Fruit fly (Drosophila melanogaster) whole organism, embryonic: ENCODE data around the gene CG4914.
A peak's percentile ranks its signal among the peaks of the same experiment; 100 is the strongest.

ENCODE experiments used
- ATbp ChIP-seq: fragments of 200-800 bp; sonication (Bioruptor generic); optimal IDR thresholded peaks from 2 replicates; lab custom pipeline; 2017; ENCODE audit warnings: missing biosample characterization, mild to moderate bottlenecking, missing genetic modification characterization, missing genetic modification reagents
- Adf1 ChIP-seq: fragments of 200-800 bp; sonication (Bioruptor generic); IDR thresholded peaks from 2 replicates; pipeline ENCODE4 v1.3.6; 2022; ENCODE audit warnings: missing biosample characterization, missing genetic modification characterization
- B-H2 ChIP-seq: fragments of 200-800 bp; sonication (Bioruptor generic); optimal IDR thresholded peaks from 2 replicates; lab custom pipeline; 2018; ENCODE audit warnings: missing biosample characterization, mild to moderate bottlenecking, missing genetic modification characterization
- CG11695 ChIP-seq: fragments of 200-800 bp; sonication (Bioruptor generic); IDR thresholded peaks from 3 replicates; pipeline ENCODE4 v1.3.6; 2022; ENCODE audit warnings: missing biosample characterization, missing genetic modification characterization
- CG13296 ChIP-seq: fragments of 200-800 bp; sonication (Bioruptor generic); optimal IDR thresholded peaks from 3 replicates; lab custom pipeline; 2018; ENCODE audit warnings: missing biosample characterization, mild to moderate bottlenecking, missing genetic modification characterization
- CG13624 ChIP-seq: fragments of 200-800 bp; sonication (Bioruptor generic); optimal IDR thresholded peaks from 2 replicates; lab custom pipeline; 2016; ENCODE audit warnings: missing biosample characterization, missing genetic modification characterization
- CG13894 ChIP-seq: fragments of 200-800 bp; sonication (Bioruptor generic); optimal IDR thresholded peaks from 3 replicates; lab custom pipeline; 2018; ENCODE audit warnings: missing biosample characterization, mild to moderate bottlenecking, missing genetic modification characterization, moderate library complexity
- CG16779 ChIP-seq: fragments of 200-800 bp; sonication (Bioruptor generic); IDR thresholded peaks from 2 replicates; pipeline ENCODE4 v1.3.6; 2022; ENCODE audit warnings: missing biosample characterization, missing genetic modification characterization
- CG1792 ChIP-seq: fragments of 200-800 bp; sonication (Bioruptor generic); optimal IDR thresholded peaks from 2 replicates; lab custom pipeline; 2016; ENCODE audit warnings: missing biosample characterization, missing genetic modification characterization
- CG18262 ChIP-seq: fragments of 200-800 bp; optimal IDR thresholded peaks from 3 replicates; lab custom pipeline; 2019; ENCODE audit warnings: missing biosample characterization, mild to moderate bottlenecking, missing genetic modification characterization, moderate library complexity
- CG2199 ChIP-seq: fragments of 200-800 bp; sonication (Bioruptor generic); IDR thresholded peaks from 3 replicates; pipeline ENCODE4 v1.3.6; 2022; ENCODE audit warnings: missing biosample characterization, missing genetic modification characterization
- CG3163 ChIP-seq: fragments of 200-800 bp; sonication (Bioruptor generic); optimal IDR thresholded peaks from 3 replicates; lab custom pipeline; 2016; ENCODE audit warnings: missing biosample characterization, missing genetic modification characterization
- CG3407 ChIP-seq: fragments of 200-800 bp; sonication (Bioruptor generic); optimal IDR thresholded peaks from 2 replicates; lab custom pipeline; 2018; ENCODE audit warnings: missing biosample characterization, mild to moderate bottlenecking, missing genetic modification characterization
- CG34224 ChIP-seq: fragments of 200-800 bp; sonication (Bioruptor generic); IDR thresholded peaks from 3 replicates; pipeline ENCODE4 v1.3.6; 2022; ENCODE audit warnings: missing biosample characterization, missing genetic modification characterization; ENCODE audit not compliant: partially characterized antibody
- CG43689 ChIP-seq: fragments of 200-800 bp; sonication (Bioruptor generic); IDR thresholded peaks from 2 replicates; pipeline ENCODE4 v1.3.6; 2022; ENCODE audit warnings: missing biosample characterization, missing genetic modification characterization
- CG5245 ChIP-seq: fragments of 200-800 bp; sonication (Bioruptor generic); optimal IDR thresholded peaks from 3 replicates; lab custom pipeline; 2016; ENCODE audit warnings: missing biosample characterization, missing genetic modification characterization
- CG6791 ChIP-seq: fragments of 200-800 bp; sonication (Bioruptor generic); IDR thresholded peaks from 3 replicates; pipeline ENCODE4 v1.3.6; 2022; ENCODE audit warnings: missing biosample characterization, missing genetic modification characterization; ENCODE audit not compliant: partially characterized antibody
- CG6813 ChIP-seq: fragments of 200-800 bp; sonication (Bioruptor generic); optimal IDR thresholded peaks from 2 replicates; lab custom pipeline; 2017; ENCODE audit warnings: missing biosample characterization, missing genetic modification characterization, mild to moderate bottlenecking, moderate library complexity, missing genetic modification reagents
- CG9437 ChIP-seq: fragments of 200-800 bp; sonication (Bioruptor generic); optimal IDR thresholded peaks from 2 replicates; lab custom pipeline; 2018; ENCODE audit warnings: missing biosample characterization, mild to moderate bottlenecking, missing genetic modification characterization
- Fer3 ChIP-seq: fragments of 200-800 bp; sonication (Bioruptor generic); optimal IDR thresholded peaks from 2 replicates; lab custom pipeline; 2018; ENCODE audit warnings: missing biosample characterization, mild to moderate bottlenecking, missing genetic modification characterization, moderate library complexity
- HLHmδ ChIP-seq: fragments of 200-800 bp; sonication (Bioruptor generic); optimal IDR thresholded peaks from 2 replicates; lab custom pipeline; 2018; ENCODE audit warnings: missing biosample characterization, mild to moderate bottlenecking, missing genetic modification characterization, moderate library complexity
- Hey ChIP-seq: fragments of 200-800 bp; sonication (Bioruptor generic); optimal IDR thresholded peaks from 3 replicates; lab custom pipeline; 2018; ENCODE audit warnings: missing biosample characterization, mild to moderate bottlenecking, missing genetic modification characterization
- Hr78 ChIP-seq, 2 experiments: fragments of 200-800 bp in 1 of 2; fragments of >200 bp in 1 of 2; sonication (Bioruptor generic) in 1 of 2; optimal IDR thresholded peaks; 2 replicates each; lab custom pipeline; 2017 to 2019; ENCODE audit warnings: missing biosample characterization in 2 of 2, missing genetic modification characterization in 2 of 2, mild to moderate bottlenecking in 1 of 2, moderate library complexity in 1 of 2
- Jarid2 ChIP-seq: fragments of 200-800 bp; sonication (Bioruptor generic); optimal IDR thresholded peaks from 3 replicates; lab custom pipeline; 2017; ENCODE audit warnings: mild to moderate bottlenecking, missing biosample characterization, missing genetic modification reagents, missing genetic modification characterization
- MTF-1 ChIP-seq: fragments of 200-800 bp; sonication (Bioruptor generic); optimal IDR thresholded peaks from 2 replicates; lab custom pipeline; 2018; ENCODE audit warnings: missing biosample characterization, mild to moderate bottlenecking, missing genetic modification characterization, borderline replicate concordance
- NFAT ChIP-seq: fragments of 200-800 bp; sonication (Bioruptor generic); IDR thresholded peaks from 2 replicates; pipeline ENCODE4 v1.3.6; 2022; ENCODE audit warnings: missing biosample characterization, missing genetic modification characterization
- Nf-YB ChIP-seq: fragments of 200-800 bp; sonication (Bioruptor generic); optimal IDR thresholded peaks from 3 replicates; lab custom pipeline; 2019; ENCODE audit warnings: missing biosample characterization, mild to moderate bottlenecking, missing genetic modification characterization, moderate library complexity
- Sin3A ChIP-seq: fragments of >200 bp; optimal IDR thresholded peaks from 2 replicates; lab custom pipeline; 2018
- Trl ChIP-seq, 3 experiments: fragments of >200 bp in 2 of 3; fragments of 200-800 bp in 1 of 3; sonication (Bioruptor generic) in 1 of 3; optimal IDR thresholded peaks; 2 replicates in 1 of 3; 3 replicates in 2 of 3; lab custom pipeline; 2016 to 2017; ENCODE audit warnings: missing biosample characterization in 1 of 3, missing genetic modification characterization in 1 of 3
- ato ChIP-seq: fragments of 200-800 bp; sonication (Bioruptor generic); IDR thresholded peaks from 2 replicates; pipeline ENCODE4 v1.3.6; 2022; ENCODE audit warnings: missing biosample characterization, missing genetic modification characterization; ENCODE audit not compliant: partially characterized antibody
- bbx ChIP-seq: fragments of 200-800 bp; sonication (Bioruptor generic); IDR thresholded peaks from 2 replicates; pipeline ENCODE4 v1.3.6; 2022; ENCODE audit warnings: missing biosample characterization, missing genetic modification characterization; ENCODE audit not compliant: partially characterized antibody
- cas ChIP-seq: fragments of 200-800 bp; sonication (Bioruptor generic); IDR thresholded peaks from 2 replicates; pipeline ENCODE4 v1.3.6; 2022; ENCODE audit warnings: missing biosample characterization, missing genetic modification characterization
- chinmo ChIP-seq: fragments of 200-800 bp; sonication (Bioruptor generic); IDR thresholded peaks from 4 replicates; pipeline ENCODE4 v1.3.6; 2022; ENCODE audit warnings: missing biosample characterization, missing genetic modification characterization; ENCODE audit not compliant: partially characterized antibody
- dpn ChIP-seq, 2 experiments: fragments of 200-800 bp; sonication (Bioruptor generic); optimal IDR thresholded peaks; 3 replicates each; lab custom pipeline; 2016; ENCODE audit warnings: missing biosample characterization in 2 of 2, missing genetic modification characterization in 2 of 2
- fu2 ChIP-seq: fragments of 200-800 bp; sonication (Bioruptor generic); optimal IDR thresholded peaks from 2 replicates; lab custom pipeline; 2016; ENCODE audit warnings: missing biosample characterization, missing genetic modification characterization
- gem ChIP-seq: fragments of 200-800 bp; sonication (Bioruptor generic); optimal IDR thresholded peaks from 2 replicates; lab custom pipeline; 2019; ENCODE audit warnings: missing biosample characterization, mild to moderate bottlenecking, missing genetic modification characterization, moderate library complexity
- inv ChIP-seq: fragments of 200-800 bp; sonication (Bioruptor generic); IDR thresholded peaks from 2 replicates; pipeline ENCODE4 v1.3.6; 2022; ENCODE audit warnings: missing biosample characterization, missing genetic modification characterization; ENCODE audit not compliant: partially characterized antibody
- knrl ChIP-seq: fragments of 200-800 bp; sonication (Bioruptor generic); IDR thresholded peaks from 3 replicates; pipeline ENCODE4 v1.3.6; 2022; ENCODE audit warnings: missing biosample characterization, missing genetic modification characterization; ENCODE audit not compliant: partially characterized antibody
- lab ChIP-seq: fragments of 200-800 bp; sonication (Bioruptor generic); optimal IDR thresholded peaks from 3 replicates; lab custom pipeline; 2017; ENCODE audit warnings: missing biosample characterization, missing genetic modification characterization, mild to moderate bottlenecking, moderate library complexity, missing genetic modification reagents
- oc ChIP-seq: fragments of 200-800 bp; sonication (Bioruptor generic); optimal IDR thresholded peaks from 2 replicates; lab custom pipeline; 2018; ENCODE audit warnings: missing biosample characterization, mild to moderate bottlenecking, missing genetic modification characterization, moderate library complexity
- psq ChIP-seq: fragments of 200-800 bp; sonication (Bioruptor generic); optimal IDR thresholded peaks from 2 replicates; lab custom pipeline; 2017; ENCODE audit warnings: missing biosample characterization, missing genetic modification characterization
- ranshi ChIP-seq: fragments of 200-800 bp; sonication (Bioruptor generic); IDR thresholded peaks from 2 replicates; pipeline ENCODE4 v1.3.6; 2022; ENCODE audit warnings: missing biosample characterization, missing genetic modification characterization
- rib ChIP-seq: fragments of 200-800 bp; sonication (Bioruptor generic); IDR thresholded peaks from 2 replicates; pipeline ENCODE4 v1.3.6; 2022; ENCODE audit warnings: missing biosample characterization, missing genetic modification characterization
- sna ChIP-seq: fragments of 200-800 bp; sonication (Bioruptor generic); IDR thresholded peaks from 2 replicates; pipeline ENCODE4 v1.3.6; 2022; ENCODE audit warnings: missing biosample characterization, missing genetic modification characterization; ENCODE audit not compliant: partially characterized antibody
- tll ChIP-seq, 2 experiments: fragments of 200-800 bp in 1 of 2; fragments of >200 bp in 1 of 2; sonication (Bioruptor generic) in 1 of 2; optimal IDR thresholded peaks; 2 replicates each; lab custom pipeline; 2017 to 2019; ENCODE audit warnings: missing biosample characterization in 2 of 2, missing genetic modification characterization in 2 of 2, mild to moderate bottlenecking in 1 of 2, moderate library complexity in 1 of 2
- wor ChIP-seq: fragments of 200-800 bp; sonication (Bioruptor generic); IDR thresholded peaks from 2 replicates; pipeline ENCODE4 v1.3.6; 2022; ENCODE audit warnings: missing biosample characterization, missing genetic modification characterization
- zen2 ChIP-seq: fragments of 200-800 bp; sonication (Bioruptor generic); IDR thresholded peaks from 3 replicates; pipeline ENCODE4 v1.3.6; 2022; ENCODE audit warnings: missing biosample characterization, missing genetic modification characterization; ENCODE audit not compliant: partially characterized antibody

The CG4914 gene

dm6 chr3L:14706461-14706880, 28.5 kb upstream of the CG4914 start (continued):
- TF ChIP-seq HLHmδ (GFP tag; lab: Kevin White, UChicago) (no peak), CG11695 (GFP tag; lab: Robert Waterston, UW) (no peak), CG13296 (GFP tag; lab: Kevin White, UChicago) (peak; percentile 54), CG3163 (peak; percentile 12), knrl (GFP tag; lab: Robert Waterston, UW) (0 out of 3 replicates have a peak, but pooled peaks have one; percentile 46), tll (GFP tag; optimal IDR thresholded peaks at IDR 0.05; lab: Kevin White, UChicago) (no peak), Nf-YB (GFP tag; lab: Kevin White, UChicago) (no peak), CG13624 (GFP tag; lab: Kevin White, UChicago) (peak; percentile 42), CG16779 (peak; percentile 58; the same call in 1 of the 2 replicates), ranshi (no peak; the same call in 1 of the 2 replicates), zen2 (peak; percentile 69; the same call in 2 of the 3 replicates), oc (no peak), CG5245 (GFP tag; lab: Kevin White, UChicago) (no peak), CG2199 (GFP tag; lab: Robert Waterston, UW) (no peak), psq (GFP tag; lab: Kevin White, UChicago) (peak; percentile 89), dpn (GFP tag; optimal IDR thresholded peaks at IDR 0.05; lab: Kevin White, UChicago) (peak in 1 of 2 experiments; percentile 2), CG6791 (GFP tag; lab: Robert Waterston, UW) (0 out of 3 replicates have a peak, but pooled peaks have one; percentile 42), sna (GFP tag; lab: Robert Waterston, UW) (peak; percentile 48), CG34224 (peak; percentile 56; the same call in 2 of the 3 replicates), ATbp (GFP tag; lab: Kevin White, UChicago) (peak; percentile 16), Trl (optimal IDR thresholded peaks at IDR 0.05; lab: Kevin White, UChicago) (peak; percentile 54 to 82), Trl (GFP tag; optimal IDR thresholded peaks at IDR 0.05; lab: Kevin White, UChicago) (no peak), Adf1 (GFP tag; lab: Robert Waterston, UW) (peak; percentile 57; the same call in 1 of the 2 replicates), CG1792 (GFP tag; lab: Kevin White, UChicago) (peak; percentile 1), CG18262 (tag; lab: Kevin White, UChicago) (no peak), CG13894 (peak; percentile 62), gem (peak; percentile 65), B-H2 (peak; percentile 11), MTF-1 (GFP tag; lab: Kevin White, UChicago) (peak; percentile 9), Hey (tag; lab: Kevin White, UChicago) (peak; percentile 59), Jarid2 (peak; percentile 95), ato (GFP tag; lab: Robert Waterston, UW) (peak; percentile 65; the same call in 1 of the 2 replicates), NFAT (GFP tag; lab: Robert Waterston, UW) (no peak), fu2 (GFP tag; lab: Kevin White, UChicago) (no peak), Sin3A (no peak), Hr78 (GFP tag; optimal IDR thresholded peaks at IDR 0.05; lab: Kevin White, UChicago) (peak in 1 of 2 experiments; percentile 89), CG43689 (GFP tag; lab: Robert Waterston, UW) (no peak), lab (GFP tag; lab: Kevin White, UChicago) (peak; percentile 56), wor (GFP tag; lab: Robert Waterston, UW) (no peak), chinmo (GFP tag; lab: Robert Waterston, UW) (peak; percentile 98), Fer3 (tag; lab: Kevin White, UChicago) (peak; percentile 32), rib (GFP tag; lab: Robert Waterston, UW) (peak; percentile 34; the same call in 1 of the 2 replicates), inv (GFP tag; lab: Robert Waterston, UW) (peak; percentile 33; the same call in 1 of the 2 replicates), bbx (peak; percentile 74; the same call in 1 of the 2 replicates), CG3407 (GFP tag; lab: Kevin White, UChicago) (no peak), CG6813 (peak; percentile 33), cas (GFP tag; lab: Robert Waterston, UW) (0 out of 2 replicates have a peak, but pooled peaks have one; percentile 15), CG9437 (GFP tag; lab: Kevin White, UChicago) (peak; percentile 42)
